Worm (Caenorhabditis elegans): ENCODE data around the gene gfat-2.

DNA sequence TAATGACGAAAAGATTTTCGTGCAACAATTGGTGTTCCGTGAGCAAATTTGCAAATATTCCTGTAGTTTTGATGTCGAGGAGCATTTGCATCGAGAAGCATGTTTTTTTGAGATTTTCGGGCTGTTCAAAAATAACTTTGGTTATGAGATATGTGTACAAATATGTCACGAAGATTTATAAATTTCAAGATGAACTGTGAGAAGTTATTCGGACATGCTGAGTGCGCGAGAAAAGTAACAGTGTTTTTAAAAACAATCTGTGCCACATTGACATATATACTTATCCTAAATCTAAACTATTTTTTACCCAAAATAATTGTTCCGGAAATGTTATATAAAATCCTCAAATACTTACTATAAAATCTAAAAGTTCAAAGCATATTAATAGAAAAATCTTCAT lies 11.7 kb downstream of the gfat-2 start, which contains the start of gene F22B3.7:
- TF ChIP-seq pag-3 (tag; optimal IDR thresholded peaks at IDR 0.05; ENCODE audit: borderline replicate concordance, insufficient read depth): no peak
- TF ChIP-seq ces-1 (GFP tag; optimal IDR thresholded peaks at IDR 0.05): no peak
